Fruit fly (Drosophila melanogaster) whole organism, pupa: ENCODE measurements around the gene CG9586.

Experiments used
- CG10348 ChIP-seq: fragments of 200-800 bp; sonication (Bioruptor generic); IDR thresholded peaks from 2 replicates; pipeline ENCODE4 v1.3.6; 2022; ENCODE audit warnings: missing biosample characterization, missing genetic modification characterization
- CG13204 ChIP-seq: fragments of 200-800 bp; sonication (Bioruptor generic); optimal IDR thresholded peaks from 2 replicates; lab custom pipeline; 2018; ENCODE audit warnings: missing biosample characterization, mild to moderate bottlenecking, missing genetic modification characterization, moderate library complexity
- CG32121 ChIP-seq: fragments of 200-800 bp; sonication (Bioruptor generic); IDR thresholded peaks from 2 replicates; pipeline ENCODE4 v1.3.6; 2022; ENCODE audit warnings: missing biosample characterization, missing genetic modification characterization
- CG4496 ChIP-seq: fragments of 200-800 bp; sonication (Bioruptor generic); IDR thresholded peaks from 3 replicates; pipeline ENCODE4 v1.3.6; 2022; ENCODE audit warnings: missing biosample characterization, missing genetic modification characterization
- EcR ChIP-seq: fragments of 200-800 bp; sonication (Bioruptor generic); optimal IDR thresholded peaks from 3 replicates; lab custom pipeline; 2019; ENCODE audit warnings: missing biosample characterization, missing genetic modification characterization, mild to moderate bottlenecking, moderate library complexity, missing genetic modification reagents
- Pif1A ChIP-seq: fragments of 200-800 bp; sonication (Bioruptor generic); optimal IDR thresholded peaks from 3 replicates; lab custom pipeline; 2016; ENCODE audit warnings: missing biosample characterization, missing genetic modification characterization
- fd96Ca ChIP-seq: fragments of 200-800 bp; sonication (Bioruptor generic); IDR thresholded peaks from 3 replicates; pipeline ENCODE4 v1.3.6; 2022; ENCODE audit warnings: missing biosample characterization, missing genetic modification characterization
- gl ChIP-seq: fragments of 200-800 bp; sonication (Bioruptor generic); optimal IDR thresholded peaks from 2 replicates; lab custom pipeline; 2018; ENCODE audit warnings: missing biosample characterization, mild to moderate bottlenecking, missing genetic modification characterization

DNA sequence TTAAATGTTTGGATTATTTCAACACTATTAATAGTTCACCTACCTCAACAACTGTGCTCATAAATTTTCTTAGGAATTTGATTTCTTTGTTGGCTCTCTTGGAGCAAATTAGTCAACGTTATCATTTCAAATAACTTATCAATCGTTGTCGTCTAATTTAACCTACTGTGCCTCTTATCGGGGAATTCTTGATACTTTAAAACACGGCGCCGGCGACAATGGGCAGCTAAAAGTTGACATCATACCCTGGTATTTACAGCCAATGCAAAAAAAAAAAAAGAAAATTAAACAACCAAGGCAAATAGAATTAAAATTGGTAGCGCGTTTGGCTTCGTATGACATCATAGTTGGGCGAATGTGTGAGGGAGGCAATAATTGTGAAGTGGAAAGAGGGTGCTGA is 32.1 kb downstream of the CG9586 start:
- no peak for TF ChIP-seq gl (tag; lab: Kevin White, UChicago)
- TF ChIP-seq CG4496 (GFP tag; lab: Robert Waterston, UW), result no peak
- no peak for TF ChIP-seq CG32121
- no peak for TF ChIP-seq CG13204 (GFP tag; lab: Kevin White, UChicago)
- no peak for TF ChIP-seq Pif1A (GFP tag; lab: Kevin White, UChicago)
- TF ChIP-seq EcR (GFP tag; lab: Kevin White, UChicago), result no peak
- TF ChIP-seq fd96Ca, result no peak
- no peak for TF ChIP-seq CG10348 (GFP tag; lab: Robert Waterston, UW)
